Worm (Caenorhabditis elegans) whole organism, L4/young adult: Measurements from ENCODE around the gene pix-1.

Source experiments
- W03F9.2 ChIP-seq: fragments of 150-350 bp; optimal IDR thresholded peaks from 2 replicates; lab custom pipeline; 2014; ENCODE audit warnings: missing biosample characterization, missing genetic modification characterization
- him-1 ChIP-seq: sonication (generic microtip); optimal IDR thresholded peaks from 2 replicates; lab custom pipeline; 2016; ENCODE audit warnings: missing genotype, missing genetic modification reagents, missing genetic modification characterization, missing compliant biosample characterization

DNA sequence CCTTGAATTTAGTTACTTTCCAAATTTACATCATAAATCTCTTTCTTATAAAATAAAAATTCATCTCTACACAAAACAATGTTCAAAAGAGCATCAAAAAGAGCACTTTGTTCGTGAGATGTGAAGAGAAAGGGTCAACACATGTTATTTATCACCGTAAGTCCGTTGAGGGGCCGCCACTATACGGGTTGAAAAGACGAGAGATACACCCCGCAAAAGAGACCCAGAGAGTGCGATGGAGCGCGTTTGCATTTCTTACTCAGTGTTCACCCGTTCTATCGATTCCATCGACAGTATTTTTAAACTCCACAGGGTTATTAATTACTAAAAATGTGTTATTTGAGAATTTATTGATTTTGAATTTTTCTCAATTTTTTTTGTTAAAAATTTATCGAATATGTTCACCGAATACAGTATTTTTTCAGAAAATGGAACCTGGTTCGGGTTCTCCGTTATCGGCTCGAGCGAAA lies at the start of gene pix-1:
- TF ChIP-seq him-1 (tag; lab: Kevin White, UChicago) (peak; percentile 20), W03F9.2 (no peak)
